Fruit fly (Drosophila melanogaster): ENCODE measurements around the gene gpp.

dm6 chr3R:6432321-6432720 lies 25.7 kb downstream of the gpp start:
- TF ChIP-seq Crg-1 (GFP tag; optimal IDR thresholded peaks at IDR 0.05) (no peak), CG14711 (tag; optimal IDR thresholded peaks at IDR 0.05) (no peak), cnc (optimal IDR thresholded peaks at IDR 0.05) (no peak), CG7045 (GFP tag; optimal IDR thresholded peaks at IDR 0.05) (no peak), Hr96 (GFP tag; optimal IDR thresholded peaks at IDR 0.05) (no peak), CG33017 (tag; optimal IDR thresholded peaks at IDR 0.05) (no peak), kay (GFP tag; ENCODE audit: borderline replicate concordance) (no peak), CG12768 (GFP tag; optimal IDR thresholded peaks at IDR 0.05) (no peak)

Measured in whole organism, adult.